Worm (Caenorhabditis elegans): Measurements from ENCODE around the gene sea-1.

sea-1 gene

ce11 chrII:3714595-3714994 is 41.2 kb upstream of the sea-1 start, which contains the start of gene srh-100:
Gene srh-100 (minus strand): TSS chrII:3714695.
- TF ChIP-seq lim-7 (GFP tag; IDR thresholded peaks at IDR 0.05) = no peak
- TF ChIP-seq nhr-76 (tag; optimal IDR thresholded peaks at IDR 0.05) = no peak
- no peak for TF ChIP-seq daf-12 (tag; optimal IDR thresholded peaks at IDR 0.05)
- no peak for TF ChIP-seq D1046.2 (GFP tag; IDR thresholded peaks at IDR 0.05)
- TF ChIP-seq lin-38 (GFP tag; IDR thresholded peaks at IDR 0.05) = no peak
- TF ChIP-seq lin-39 (tag; optimal IDR thresholded peaks at IDR 0.05) = no peak
- TF ChIP-seq spr-1 (tag; optimal IDR thresholded peaks at IDR 0.05) = no peak
- no peak for TF ChIP-seq rbr-2 (tag; optimal IDR thresholded peaks at IDR 0.05)
- no peak for TF ChIP-seq zip-2 (tag; optimal IDR thresholded peaks at IDR 0.05)
- no peak for TF ChIP-seq F49E8.2 (tag; optimal IDR thresholded peaks at IDR 0.05; ENCODE audit: borderline replicate concordance)
- no peak for TF ChIP-seq ama-1 (optimal IDR thresholded peaks at IDR 0.05)
- TF ChIP-seq hlh-11 (tag; optimal IDR thresholded peaks at IDR 0.05) = no peak
- TF ChIP-seq ceh-62 (tag; optimal IDR thresholded peaks at IDR 0.05) = no peak
- TF ChIP-seq gei-8 (GFP tag; optimal IDR thresholded peaks at IDR 0.05) = no peak
- no peak for TF ChIP-seq zag-1 (tag; optimal IDR thresholded peaks at IDR 0.05)
- no peak for TF ChIP-seq mxl-2 (GFP tag; conservative IDR thresholded peaks at IDR 0.05)
- TF ChIP-seq mdt-29 (GFP tag; IDR thresholded peaks at IDR 0.05) = no peak

- TF ChIP-seq lim-7 (GFP tag; IDR thresholded peaks at IDR 0.05) (no peak), mxl-3 (GFP tag; optimal IDR thresholded peaks at IDR 0.05) (no peak), nhr-237 (tag; optimal IDR thresholded peaks at IDR 0.05) (no peak), hif-1 (tag; optimal IDR thresholded peaks at IDR 0.05) (no peak), ZK546.5 (tag; optimal IDR thresholded peaks at IDR 0.05) (no peak), pha-4 (GFP tag; IDR thresholded peaks at IDR 0.05) (no peak), pha-4 (tag; optimal IDR thresholded peaks at IDR 0.05) (no peak), F44E2.7 (GFP tag; IDR thresholded peaks at IDR 0.05) (no peak), daf-19 (GFP tag; conservative IDR thresholded peaks at IDR 0.05) (no peak), snpc-1.2 (GFP tag; IDR thresholded peaks at IDR 0.05) (no peak), rbr-2 (tag; optimal IDR thresholded peaks at IDR 0.05) (no peak), nhr-11 (tag; optimal IDR thresholded peaks at IDR 0.05) (no peak), D1046.2 (GFP tag; IDR thresholded peaks at IDR 0.05) (no peak), mdt-29 (GFP tag; IDR thresholded peaks at IDR 0.05) (no peak), nhr-76 (tag; optimal IDR thresholded peaks at IDR 0.05) (no peak), egl-43 (GFP tag; IDR thresholded peaks at IDR 0.05) (no peak), pqm-1 (tag; optimal IDR thresholded peaks at IDR 0.05) (no peak), ztf-7 (tag; optimal IDR thresholded peaks at IDR 0.05) (no peak), ceh-28 (tag; optimal IDR thresholded peaks at IDR 0.05) (no peak), lin-38 (GFP tag; IDR thresholded peaks at IDR 0.05) (no peak)
Measured at ce11 chrII:3711047-3711446, 37.7 kb upstream of the sea-1 start, which contains the start of gene fbxc-53. Gene fbxc-53 (plus strand): TSS chrII:3711291.

ce11 chrII:3709255-3709654 is 35.9 kb upstream of the sea-1 start, which contains the start of gene srx-110:
Gene srx-110 (plus strand): TSS chrII:3709555.
- no peak for TF ChIP-seq unc-130 (GFP tag; optimal IDR thresholded peaks at IDR 0.05)
- TF ChIP-seq unc-62 (GFP tag; optimal IDR thresholded peaks at IDR 0.05 in 1 of 2) = peak in 1 of 2 experiments; percentile 17
- TF ChIP-seq unc-62 (tag; optimal IDR thresholded peaks at IDR 0.05) = no peak

- no peak for TF ChIP-seq lin-1 (GFP tag; IDR thresholded peaks at IDR 0.05)
- no peak for TF ChIP-seq Y5F2A.4 (GFP tag; optimal IDR thresholded peaks at IDR 0.05)
- no peak for TF ChIP-seq nhr-237 (tag; optimal IDR thresholded peaks at IDR 0.05)
- TF ChIP-seq Y48G9A.11 (GFP tag; IDR thresholded peaks at IDR 0.05) = no peak
- no peak for TF ChIP-seq zfp-3 (GFP tag; conservative IDR thresholded peaks at IDR 0.05)
Measured at ce11 chrII:3705320-3705719, 31.9 kb upstream of the sea-1 start, which contains the start of gene srx-108. Gene srx-108 (plus strand): TSS chrII:3705620.

All from whole organism, L4 larva.